Worm (Caenorhabditis elegans) whole organism, L1 larva: ENCODE results near the gene srz-94.

ENCODE experiments used
- F16B12.6 ChIP-seq: fragments of 150-350 bp; optimal IDR thresholded peaks from 2 replicates; lab custom pipeline; 2014; ENCODE audit warnings: missing biosample characterization, missing genetic modification characterization
- Y116A8C.19 ChIP-seq: sonication (generic microtip); optimal IDR thresholded peaks from 2 replicates; lab custom pipeline; 2016; ENCODE audit warnings: missing compliant biosample characterization, missing genetic modification characterization, borderline replicate concordance
- aly-2 ChIP-seq: fragments of 150-350 bp; optimal IDR thresholded peaks from 2 replicates; lab custom pipeline; 2014; ENCODE audit warnings: missing biosample characterization, missing genetic modification characterization
- ceh-8 ChIP-seq: fragments of 200-800 bp; sonication (Bioruptor generic); optimal IDR thresholded peaks from 2 replicates; lab custom pipeline; 2018; ENCODE audit warnings: mild to moderate bottlenecking, missing genetic modification characterization, moderate library complexity, missing compliant biosample characterization
- ceh-82 ChIP-seq, 3 experiments: fragments of 150-350 bp in 1 of 3; sonication (generic microtip) in 2 of 3; optimal IDR thresholded peaks; 2 replicates each; lab custom pipeline; 2014 to 2017; ENCODE audit warnings: missing biosample characterization in 3 of 3, missing genetic modification characterization in 3 of 3
- dpl-1 ChIP-seq, 3 experiments: fragments of 150-350 bp in 2 of 3; sonication (generic microtip) in 1 of 3; optimal IDR thresholded peaks; 2 replicates each; lab custom pipeline; 2014 to 2017; ENCODE audit warnings: missing biosample characterization in 3 of 3, missing genetic modification characterization in 3 of 3, missing genetic modification reagents in 3 of 3
- dsc-1 ChIP-seq: sonication (generic microtip); optimal IDR thresholded peaks from 2 replicates; lab custom pipeline; 2016; ENCODE audit warnings: mild to moderate bottlenecking, missing genetic modification characterization, missing compliant biosample characterization
- elt-3 ChIP-seq, 6 experiments: fragments of 150-350 bp in 1 of 6; sonication (generic microtip); optimal IDR thresholded peaks; 2 replicates each; lab custom pipeline; 2017 to 2018; ENCODE audit warnings: missing biosample characterization in 6 of 6, missing genetic modification characterization in 6 of 6, inconsistent platforms in 1 of 6
- fos-1 ChIP-seq: fragments of 150-350 bp; optimal IDR thresholded peaks from 2 replicates; lab custom pipeline; 2014; ENCODE audit warnings: missing biosample characterization, missing genetic modification characterization
- hlh-17 ChIP-seq: fragments of 200-800 bp; sonication (Bioruptor generic); optimal IDR thresholded peaks from 2 replicates; lab custom pipeline; 2018; ENCODE audit warnings: missing genetic modification characterization, mild to moderate bottlenecking, missing compliant biosample characterization, moderate library complexity, borderline replicate concordance
- hpl-2 ChIP-seq: fragments of 150-350 bp; optimal IDR thresholded peaks from 2 replicates; lab custom pipeline; 2014; ENCODE audit warnings: missing biosample characterization, missing genetic modification reagents, missing genetic modification characterization
- irx-1 ChIP-seq: sonication (generic microtip); optimal IDR thresholded peaks from 2 replicates; lab custom pipeline; 2016; ENCODE audit warnings: missing genetic modification characterization, missing compliant biosample characterization
- jun-1 ChIP-seq: fragments of 150-350 bp; optimal IDR thresholded peaks from 2 replicates; lab custom pipeline; 2014; ENCODE audit warnings: missing biosample characterization, missing genetic modification reagents, missing genetic modification characterization
- lin-14 ChIP-seq: fragments of 200-800 bp; sonication (Bioruptor generic); optimal IDR thresholded peaks from 2 replicates; lab custom pipeline; 2018; ENCODE audit warnings: mild to moderate bottlenecking, missing genetic modification characterization, moderate library complexity, missing compliant biosample characterization
- lir-3 ChIP-seq: sonication (generic microtip); optimal IDR thresholded peaks from 2 replicates; lab custom pipeline; 2016; ENCODE audit warnings: mild to moderate bottlenecking, missing genetic modification characterization, moderate library complexity, missing compliant biosample characterization; ENCODE audit not compliant: poor library complexity
- mep-1 ChIP-seq: fragments of 150-350 bp; optimal IDR thresholded peaks from 2 replicates; lab custom pipeline; 2014; ENCODE audit warnings: missing biosample characterization, missing genetic modification characterization
- nhr-12 ChIP-seq: sonication (generic microtip); optimal IDR thresholded peaks from 2 replicates; lab custom pipeline; 2017; ENCODE audit warnings: missing biosample characterization, missing genetic modification characterization
- nhr-71 ChIP-seq: sonication (generic microtip); optimal IDR thresholded peaks from 2 replicates; lab custom pipeline; 2016; ENCODE audit warnings: mild to moderate bottlenecking, missing genetic modification characterization, moderate library complexity, missing compliant biosample characterization
- nhr-76 ChIP-seq: sonication (generic microtip); optimal IDR thresholded peaks from 2 replicates; lab custom pipeline; 2017; ENCODE audit warnings: missing biosample characterization, missing genetic modification characterization
- nhr-85 ChIP-seq: sonication (generic microtip); peaks from one replicate; lab custom pipeline; 2016; ENCODE audit warnings: missing genetic modification characterization, inconsistent platforms, missing compliant biosample characterization
- nhr-90 ChIP-seq: sonication (generic microtip); optimal IDR thresholded peaks from 2 replicates; lab custom pipeline; 2016; ENCODE audit warnings: mild to moderate bottlenecking, missing genetic modification characterization, missing compliant biosample characterization; ENCODE audit not compliant: poor library complexity
- pag-3 ChIP-seq: sonication (generic microtip); optimal IDR thresholded peaks from 2 replicates; lab custom pipeline; 2017; ENCODE audit warnings: missing genetic modification characterization, mild to moderate bottlenecking, missing compliant biosample characterization, antibody characterized with exemption, borderline replicate concordance; ENCODE audit not compliant: insufficient read depth
- snpc-4 ChIP-seq: fragments of 150-350 bp; optimal IDR thresholded peaks from 2 replicates; lab custom pipeline; 2014; ENCODE audit warnings: missing biosample characterization, missing genetic modification characterization
- snu-23 ChIP-seq: sonication (generic microtip); optimal IDR thresholded peaks from 2 replicates; lab custom pipeline; 2016; ENCODE audit warnings: missing genetic modification characterization, missing compliant biosample characterization
- sox-4 ChIP-seq: sonication (generic microtip); optimal IDR thresholded peaks from 2 replicates; lab custom pipeline; 2016; ENCODE audit warnings: missing genetic modification characterization, missing compliant biosample characterization
- sup-37 ChIP-seq: fragments of 200-800 bp; sonication (Bioruptor generic); optimal IDR thresholded peaks from 2 replicates; lab custom pipeline; 2018; ENCODE audit warnings: mild to moderate bottlenecking, missing genetic modification characterization, missing compliant biosample characterization
- unc-30 ChIP-seq: sonication (generic microtip); optimal IDR thresholded peaks from 2 replicates; lab custom pipeline; 2017; ENCODE audit warnings: missing biosample characterization, missing genetic modification characterization
- unc-62 ChIP-seq: fragments of 150-350 bp; optimal IDR thresholded peaks from 2 replicates; lab custom pipeline; 2014; ENCODE audit warnings: missing biosample characterization, missing genetic modification reagents, missing genetic modification characterization
- unc-86 ChIP-seq: sonication (generic microtip); optimal IDR thresholded peaks from 2 replicates; lab custom pipeline; 2016; ENCODE audit warnings: missing genetic modification characterization, missing compliant biosample characterization
- vab-15 ChIP-seq: sonication (generic microtip); optimal IDR thresholded peaks from 2 replicates; lab custom pipeline; 2017; ENCODE audit warnings: missing genotype, mild to moderate bottlenecking, missing genetic modification characterization, missing compliant biosample characterization
- xbp-1 ChIP-seq: sonication (generic microtip); optimal IDR thresholded peaks from 2 replicates; lab custom pipeline; 2016; ENCODE audit warnings: missing genetic modification characterization, missing compliant biosample characterization
- ztf-4 ChIP-seq: fragments of 150-350 bp; optimal IDR thresholded peaks from 2 replicates; lab custom pipeline; 2014; ENCODE audit warnings: missing biosample characterization, missing genetic modification characterization

srz-94 gene

DNA sequence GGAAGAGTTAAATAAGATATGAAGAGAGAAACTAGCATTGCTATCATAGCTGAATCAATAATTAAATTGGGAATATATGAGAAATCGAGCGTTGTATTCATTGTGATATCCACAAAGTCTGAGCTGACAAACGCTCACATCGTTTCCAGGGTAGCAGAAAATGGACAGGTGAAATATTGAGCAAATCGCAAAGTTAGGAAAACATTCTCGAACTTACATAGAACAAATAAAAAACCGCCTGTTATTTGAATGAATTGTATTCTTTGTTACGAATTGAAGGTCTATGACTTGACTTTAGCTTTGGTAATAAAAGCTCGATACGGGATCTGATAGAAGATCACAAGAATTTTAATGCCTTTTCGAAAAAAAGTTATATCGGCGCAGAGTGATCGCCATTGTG lies at the start of gene srz-94:
srz-94 (minus strand) TSS at position 101 of the 400 bp plus-strand sequence.
- no peak for TF ChIP-seq lin-14 (GFP tag; lab: Kevin White, UChicago)

DNA sequence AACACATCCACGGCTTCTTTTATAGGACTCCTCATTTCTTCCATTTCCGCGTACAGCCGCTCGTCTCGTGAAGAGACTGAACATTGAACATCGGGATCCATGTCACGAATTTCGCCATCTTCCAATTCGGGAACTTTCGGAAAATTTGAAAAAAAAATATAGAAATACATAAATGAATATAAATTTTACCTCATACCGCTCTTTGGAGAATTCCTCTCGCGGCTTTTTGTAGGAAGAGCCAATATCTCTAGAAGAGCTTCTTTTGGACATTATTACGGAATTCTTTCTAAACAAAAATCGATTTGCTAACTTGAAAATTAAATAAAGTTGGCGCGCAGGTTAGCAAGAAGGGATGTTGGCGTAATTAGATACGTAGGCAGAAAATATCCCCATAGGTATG lies 47.0 kb upstream of the srz-94 start, which contains the start of gene T05E12.9:
T05E12.9 (minus strand) TSS at position 101 of the 400 bp plus-strand sequence.
- TF ChIP-seq hpl-2 (GFP tag; lab: Kevin White, UChicago) (no peak), snu-23 (GFP tag; lab: Kevin White, UChicago) (no peak), aly-2 (tag; lab: Kevin White, UChicago) (no peak), xbp-1 (tag; lab: Kevin White, UChicago) (no peak), jun-1 (no peak)

- TF ChIP-seq lir-3 = no peak
- no peak for TF ChIP-seq sup-37 (GFP tag; lab: Kevin White, UChicago)
- no peak for TF ChIP-seq nhr-85 (tag; lab: Kevin White, UChicago)
- TF ChIP-seq vab-15 (tag; lab: Kevin White, UChicago) = no peak
- no peak for TF ChIP-seq irx-1
Measured at ce11 chrV:17079795-17080194, 44.0 kb upstream of the srz-94 start, which contains the start of gene srw-20. srw-20 (minus strand) TSS chrV:17079895.

ce11 chrV:17077889-17078288 lies 42.1 kb upstream of the srz-94 start, which contains the start of gene T05E12.3:
T05E12.3 (minus strand) TSS chrV:17077989.
- TF ChIP-seq ztf-4 (tag; lab: Kevin White, UChicago) (no peak), dsc-1 (no peak), F16B12.6 (tag; lab: Kevin White, UChicago) (no peak), ceh-8 (no peak), pag-3 (tag; lab: Kevin White, UChicago) (no peak), nhr-90 (tag; lab: Kevin White, UChicago) (no peak), nhr-71 (tag; lab: Kevin White, UChicago) (no peak), irx-1 (no peak), unc-86 (tag; lab: Kevin White, UChicago) (no peak), sox-4 (tag; lab: Kevin White, UChicago) (no peak), elt-3 (tag; optimal IDR thresholded peaks at IDR 0.05; lab: Kevin White, UChicago) (no peak), unc-62 (GFP tag; lab: Kevin White, UChicago) (no peak), unc-30 (tag; lab: Kevin White, UChicago) (no peak)

DNA sequence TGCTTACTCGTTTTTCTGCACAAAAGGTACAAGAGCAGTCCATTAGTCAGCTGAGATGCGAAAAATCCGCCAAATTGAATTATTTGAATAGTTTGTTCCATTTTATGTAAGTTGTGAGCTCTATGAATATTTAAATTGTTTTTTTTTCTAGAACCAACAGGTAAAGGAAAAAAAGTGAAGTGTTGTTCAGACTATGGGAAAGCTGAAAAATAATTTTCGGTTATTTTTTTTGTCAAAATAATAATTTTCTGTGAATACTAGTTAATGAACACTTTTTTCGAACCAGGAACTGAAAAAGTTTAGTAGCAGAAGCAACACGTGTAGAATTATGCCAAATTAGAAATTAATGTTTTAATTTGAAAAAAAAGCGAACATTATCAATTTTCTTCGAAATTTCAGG lies 40.1 kb upstream of the srz-94 start, which contains the start of gene str-125:
str-125 (minus strand) TSS at position 101 of the 400 bp plus-strand sequence.
- TF ChIP-seq sup-37 (GFP tag; lab: Kevin White, UChicago) (no peak), nhr-85 (tag; lab: Kevin White, UChicago) (no peak), fos-1 (tag; lab: Kevin White, UChicago) (no peak), snpc-4 (tag; lab: Kevin White, UChicago) (no peak), Y116A8C.19 (tag; lab: Kevin White, UChicago) (no peak)
- TF ChIP-seq, all 84 proteins: peak for 0

- TF ChIP-seq hlh-17 (GFP tag; lab: Kevin White, UChicago) (no peak), ceh-82 (tag; optimal IDR thresholded peaks at IDR 0.05; lab: Kevin White, UChicago) (no peak), dpl-1 (GFP tag; optimal IDR thresholded peaks at IDR 0.05; lab: Kevin White, UChicago) (no peak), snpc-4 (tag; lab: Kevin White, UChicago) (no peak), mep-1 (tag; lab: Kevin White, UChicago) (no peak), sox-4 (tag; lab: Kevin White, UChicago) (no peak), nhr-76 (tag; lab: Kevin White, UChicago) (no peak), nhr-12 (no peak), Y116A8C.19 (tag; lab: Kevin White, UChicago) (no peak)
Measured at ce11 chrV:17071578-17071977, 35.8 kb upstream of the srz-94 start, which contains the start of gene srbc-14. srbc-14 (minus strand) TSS chrV:17071678.
